Worm (Caenorhabditis elegans): ENCODE measurements around the gene F11G11.5.

Gene F11G11.5

DNA sequence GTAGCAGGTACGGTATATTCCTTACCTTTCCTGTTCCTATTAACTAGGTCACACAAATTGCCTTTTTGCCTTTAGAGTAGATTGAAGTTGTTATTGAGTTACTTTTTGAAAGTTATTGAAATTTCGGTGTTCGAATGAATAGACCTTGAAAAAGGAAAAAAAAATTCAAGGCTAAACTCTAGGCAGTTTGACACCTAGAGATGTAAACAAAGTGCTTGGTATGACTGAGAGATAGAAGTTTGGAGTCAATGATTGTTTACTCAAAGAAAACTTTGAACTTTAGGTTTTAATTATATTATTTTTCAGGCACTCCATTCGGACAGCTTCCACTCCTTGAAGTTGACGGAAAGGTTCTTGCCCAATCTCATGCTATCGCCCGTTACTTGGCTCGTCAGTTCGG, 24.8 kb downstream of the F11G11.5 start:
- TF ChIP-seq ceh-28 (tag; optimal IDR thresholded peaks at IDR 0.05) (no peak), fkh-10 (GFP tag; optimal IDR thresholded peaks at IDR 0.05) (no peak), unc-39 (tag; optimal IDR thresholded peaks at IDR 0.05) (no peak), ztf-4 (tag; optimal IDR thresholded peaks at IDR 0.05) (no peak), pha-4 (tag; optimal IDR thresholded peaks at IDR 0.05) (peak; percentile 68), nhr-77 (tag; optimal IDR thresholded peaks at IDR 0.05) (no peak)

DNA sequence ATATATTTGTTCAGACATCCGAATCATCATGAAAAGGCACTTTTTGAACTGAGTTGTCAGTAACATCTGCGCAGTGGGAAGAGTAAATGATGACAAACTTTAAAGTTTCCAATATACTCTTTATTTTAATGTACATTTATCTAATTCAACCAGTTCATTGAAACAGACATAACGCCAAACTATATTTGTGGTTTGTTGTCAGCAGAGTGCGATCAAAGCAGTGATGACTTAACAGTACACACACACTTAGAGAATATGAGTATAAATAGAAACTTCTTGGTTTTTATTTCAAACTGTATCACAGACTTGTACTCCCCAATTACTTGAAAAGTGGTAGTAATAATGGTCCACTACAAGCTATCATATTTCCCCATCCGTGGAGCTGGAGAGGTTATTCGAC, 25.7 kb downstream of the F11G11.5 start, which contains the start of gene gst-8:
gst-8 (plus strand) TSS at position 301 of the 400 bp plus-strand sequence.
- peak; percentile 24 for TF ChIP-seq elt-2 (tag; optimal IDR thresholded peaks at IDR 0.05)
- TF ChIP-seq ztf-4 (tag; optimal IDR thresholded peaks at IDR 0.05), result no peak
- TF ChIP-seq tbx-2 (tag; optimal IDR thresholded peaks at IDR 0.05), result no peak

DNA sequence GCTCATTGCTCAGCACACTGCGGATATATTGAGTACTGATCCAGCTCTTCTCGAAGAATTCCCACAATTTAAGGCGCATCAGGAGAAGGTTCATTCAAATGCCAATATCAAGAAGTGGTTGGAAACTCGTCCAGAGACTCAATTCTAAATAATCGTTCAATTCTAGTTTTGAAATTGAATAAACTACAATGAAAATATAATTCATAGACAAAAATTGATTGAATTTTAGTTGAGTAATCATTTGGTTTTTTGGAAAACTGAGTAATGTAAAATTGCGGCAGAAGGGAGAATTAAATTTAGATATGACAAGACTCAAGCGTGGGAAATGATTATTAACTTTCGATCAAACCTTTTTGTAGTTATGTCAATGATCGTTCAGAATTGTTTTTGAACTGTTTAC, 26.7 kb downstream of the F11G11.5 start:
- TF ChIP-seq ceh-9 (tag; optimal IDR thresholded peaks at IDR 0.05) (no peak), egl-5 (tag; optimal IDR thresholded peaks at IDR 0.05) (no peak), elt-2 (tag; optimal IDR thresholded peaks at IDR 0.05) (no peak), unc-62 (GFP tag; optimal IDR thresholded peaks at IDR 0.05) (no peak), sea-2 (GFP tag; optimal IDR thresholded peaks at IDR 0.05) (no peak), snpc-4 (tag; optimal IDR thresholded peaks at IDR 0.05) (no peak), ceh-82 (tag; optimal IDR thresholded peaks at IDR 0.05) (no peak), elt-1 (tag; optimal IDR thresholded peaks at IDR 0.05) (no peak), aly-2 (tag; optimal IDR thresholded peaks at IDR 0.05) (no peak)

DNA sequence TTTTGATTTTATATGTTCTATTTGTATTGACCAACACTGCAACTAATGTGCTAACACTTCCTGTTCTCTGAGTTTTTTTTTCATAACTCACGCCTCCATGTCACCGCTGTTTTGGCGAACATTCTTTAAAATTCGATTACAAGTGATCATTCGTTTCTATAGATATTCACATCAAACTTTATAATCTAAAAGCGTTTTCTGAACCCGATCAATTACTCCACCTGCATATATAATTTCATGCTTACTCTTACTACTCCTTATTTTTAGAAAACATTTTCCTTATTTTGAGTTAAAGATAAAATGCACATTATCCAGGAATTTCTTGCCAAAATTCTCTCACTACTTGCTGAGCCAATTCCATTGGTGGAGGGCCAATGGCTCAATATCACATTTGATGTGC, 28.3 kb downstream of the F11G11.5 start, which contains the start of gene R05F9.7:
R05F9.7 (plus strand) TSS at position 301 of the 400 bp plus-strand sequence.
- TF ChIP-seq sea-2 (GFP tag; optimal IDR thresholded peaks at IDR 0.05), result no peak
- no peak for TF ChIP-seq ceh-16 (tag; optimal IDR thresholded peaks at IDR 0.05)
- no peak for TF ChIP-seq pqm-1 (tag; optimal IDR thresholded peaks at IDR 0.05)
- no peak for TF ChIP-seq nhr-23 (tag; optimal IDR thresholded peaks at IDR 0.05)
- no peak for TF ChIP-seq fos-1 (tag; optimal IDR thresholded peaks at IDR 0.05)
- no peak for TF ChIP-seq elt-1 (tag; optimal IDR thresholded peaks at IDR 0.05)

DNA sequence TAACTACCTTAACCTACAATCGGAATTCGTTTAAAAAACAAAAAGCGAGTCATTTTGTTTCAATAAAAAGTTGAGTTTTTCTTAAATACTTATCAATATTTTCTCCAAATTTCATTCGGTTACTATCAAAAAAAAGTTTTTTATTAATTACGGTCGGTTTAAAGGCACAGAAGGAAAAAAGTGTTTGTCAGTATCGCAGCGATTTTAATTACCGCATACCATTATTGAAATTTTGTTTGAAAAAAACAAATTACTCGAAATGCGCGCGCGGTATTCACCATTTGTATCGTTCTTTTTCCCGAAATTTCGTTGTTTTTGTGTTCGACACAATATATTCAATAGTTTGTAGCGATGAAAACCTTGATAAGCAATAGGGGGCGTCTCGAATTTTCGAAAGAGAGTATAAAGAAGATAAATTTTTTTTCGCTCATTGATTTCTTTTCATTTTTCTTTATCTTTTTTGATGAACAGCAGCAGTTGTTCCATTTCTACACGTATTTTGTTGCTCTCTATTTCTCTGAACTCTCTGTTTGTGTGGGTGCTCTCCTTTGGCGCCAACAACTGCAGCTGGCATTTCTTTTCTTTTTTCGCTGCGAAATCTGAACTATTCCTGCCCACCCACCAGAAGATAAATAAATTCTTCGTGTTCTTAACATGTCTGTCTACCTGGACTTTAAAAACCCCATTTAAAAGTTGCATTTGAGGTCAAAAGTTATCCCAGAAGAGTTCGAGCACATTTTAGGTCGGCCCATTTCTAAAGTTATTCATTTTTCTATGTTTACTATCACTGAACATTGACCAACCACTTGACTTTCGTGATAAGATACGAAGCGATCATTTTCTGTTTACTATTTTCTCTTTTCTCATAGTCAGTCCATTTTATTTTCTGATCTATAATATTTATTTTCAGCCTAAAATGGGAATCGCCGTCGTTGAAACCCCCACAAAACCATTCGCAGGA, 31.1 kb downstream of the F11G11.5 start, which contains the start of gene pgm-1:
pgm-1 (plus strand) TSS at position 911 of the 961 bp plus-strand sequence.
- TF ChIP-seq nhr-67 (tag; optimal IDR thresholded peaks at IDR 0.05), result no peak
- peak; percentile 16 for TF ChIP-seq ama-1 (optimal IDR thresholded peaks at IDR 0.05)
- TF ChIP-seq pha-4 (tag; optimal IDR thresholded peaks at IDR 0.05), result peak; percentile 80
- TF ChIP-seq ceh-82 (tag; optimal IDR thresholded peaks at IDR 0.05), result no peak
- peak; percentile 36 for TF ChIP-seq ceh-28 (tag; optimal IDR thresholded peaks at IDR 0.05)
- peak; percentile 2 for TF ChIP-seq lin-39 (tag; optimal IDR thresholded peaks at IDR 0.05)
- TF ChIP-seq elt-2 (tag; optimal IDR thresholded peaks at IDR 0.05), result peak; percentile 84
- TF ChIP-seq hmg-11 (tag; optimal IDR thresholded peaks at IDR 0.05), result no peak
- peak; percentile 36 for TF ChIP-seq nfya-1 (tag; optimal IDR thresholded peaks at IDR 0.05; ENCODE audit: insufficient read depth)

DNA sequence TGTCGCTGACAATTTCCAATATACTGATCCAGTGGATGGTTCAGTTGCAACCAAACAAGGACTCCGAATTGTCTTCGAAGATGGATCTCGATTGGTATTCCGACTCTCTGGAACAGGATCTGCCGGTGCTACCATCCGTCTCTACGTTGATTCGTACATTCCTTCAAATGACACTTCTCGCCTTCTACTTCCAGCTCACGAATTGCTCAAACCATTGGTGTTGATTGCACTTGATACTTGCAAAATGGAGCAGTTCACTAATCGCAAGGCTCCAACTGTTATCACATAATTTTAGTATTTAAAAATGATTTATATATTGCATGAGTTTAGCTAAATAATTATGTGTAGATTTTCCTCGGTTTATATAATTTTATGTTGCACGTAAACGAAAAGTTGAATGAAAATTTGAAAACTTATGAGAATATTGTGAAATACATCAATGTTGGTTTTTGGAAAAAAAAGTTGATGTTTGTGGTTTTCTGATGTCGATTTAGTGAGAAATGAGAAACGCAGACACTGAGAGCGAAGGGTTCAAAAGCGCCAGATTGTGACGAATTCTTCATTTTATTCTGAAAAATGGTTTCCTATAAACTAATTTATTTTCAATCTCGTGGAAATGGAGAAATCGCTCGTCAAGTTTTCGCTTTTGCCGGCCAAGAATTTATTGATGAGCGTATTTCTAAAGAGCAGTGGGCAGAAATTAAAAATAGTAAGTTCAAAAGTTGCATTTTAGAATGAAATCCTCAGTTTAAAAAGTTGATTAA, 33.5 kb downstream of the F11G11.5 start, which contains the start of gene gst-9:
gst-9 (plus strand) TSS at position 574 of the 764 bp plus-strand sequence.
- TF ChIP-seq elt-2 (tag; optimal IDR thresholded peaks at IDR 0.05), result peak; percentile 67
- no peak for TF ChIP-seq nhr-11 (tag; optimal IDR thresholded peaks at IDR 0.05)
- TF ChIP-seq sea-2 (GFP tag; optimal IDR thresholded peaks at IDR 0.05), result no peak
- no peak for TF ChIP-seq fkh-2 (tag; optimal IDR thresholded peaks at IDR 0.05)
- TF ChIP-seq nhr-23 (tag; optimal IDR thresholded peaks at IDR 0.05), result no peak
- no peak for TF ChIP-seq ceh-16 (tag; optimal IDR thresholded peaks at IDR 0.05)
- no peak for TF ChIP-seq ztf-4 (tag; optimal IDR thresholded peaks at IDR 0.05)
- no peak for TF ChIP-seq nhr-28 (tag; optimal IDR thresholded peaks at IDR 0.05)
- no peak for TF ChIP-seq skn-1 (tag; optimal IDR thresholded peaks at IDR 0.05)
- TF ChIP-seq nhr-76 (tag; optimal IDR thresholded peaks at IDR 0.05), result no peak
- TF ChIP-seq nhr-237 (tag; optimal IDR thresholded peaks at IDR 0.05), result no peak
- no peak for TF ChIP-seq ceh-82 (tag; optimal IDR thresholded peaks at IDR 0.05)
- TF ChIP-seq elt-3 (tag; optimal IDR thresholded peaks at IDR 0.05), result no peak
- no peak for TF ChIP-seq mdl-1 (tag; optimal IDR thresholded peaks at IDR 0.05)
- TF ChIP-seq ceh-28 (tag; optimal IDR thresholded peaks at IDR 0.05), result no peak
- no peak for TF ChIP-seq hmg-11 (tag; optimal IDR thresholded peaks at IDR 0.05)
- TF ChIP-seq R02D3.7 (tag; optimal IDR thresholded peaks at IDR 0.05), result no peak
- no peak for TF ChIP-seq lsy-12 (tag; optimal IDR thresholded peaks at IDR 0.05)
- TF ChIP-seq ZK546.5 (tag; optimal IDR thresholded peaks at IDR 0.05), result no peak
- no peak for TF ChIP-seq fos-1 (tag; optimal IDR thresholded peaks at IDR 0.05)
- TF ChIP-seq nhr-67 (tag; optimal IDR thresholded peaks at IDR 0.05), result no peak
- TF ChIP-seq elt-1 (tag; optimal IDR thresholded peaks at IDR 0.05), result no peak
- TF ChIP-seq lin-15B (tag; optimal IDR thresholded peaks at IDR 0.05), result no peak
- peak; percentile 89 for TF ChIP-seq ama-1 (optimal IDR thresholded peaks at IDR 0.05)
- no peak for TF ChIP-seq nhr-77 (tag; optimal IDR thresholded peaks at IDR 0.05)
- no peak for TF ChIP-seq lin-39 (tag; optimal IDR thresholded peaks at IDR 0.05)
